Fruit fly (Drosophila melanogaster) whole organism, embryonic: Measurements from ENCODE around the gene Scgalpha.
A peak's percentile ranks its signal among the peaks of the same experiment; 100 is the strongest.

Experiments
- Atf-2 ChIP-seq: fragments of 200-800 bp; sonication (Bioruptor generic); optimal IDR thresholded peaks from 2 replicates; lab custom pipeline; 2016; ENCODE audit warnings: missing biosample characterization, missing genetic modification characterization
- Awh ChIP-seq: fragments of 200-800 bp; sonication (Bioruptor generic); IDR thresholded peaks from 2 replicates; pipeline ENCODE4, ENCODE4 v1.3.6; 2022; ENCODE audit warnings: missing biosample characterization, missing genetic modification characterization
- CG11456 ChIP-seq: fragments of 200-800 bp; sonication (Bioruptor generic); IDR thresholded peaks from 3 replicates; pipeline ENCODE4 v1.3.6; 2022; ENCODE audit warnings: missing biosample characterization, missing genetic modification characterization
- CG12219 ChIP-seq: fragments of 200-800 bp; sonication (Bioruptor generic); optimal IDR thresholded peaks from 3 replicates; lab custom pipeline; 2018; ENCODE audit warnings: missing biosample characterization, mild to moderate bottlenecking, missing genetic modification characterization
- CG13775 ChIP-seq: fragments of 200-800 bp; sonication (Bioruptor generic); optimal IDR thresholded peaks from 3 replicates; lab custom pipeline; 2017; ENCODE audit warnings: missing biosample characterization, mild to moderate bottlenecking, missing genetic modification characterization
- CG14710 ChIP-seq: fragments of 200-800 bp; sonication (Bioruptor generic); optimal IDR thresholded peaks from 3 replicates; lab custom pipeline; 2019; ENCODE audit warnings: missing biosample characterization, mild to moderate bottlenecking, missing genetic modification characterization, moderate library complexity
- CG15269 ChIP-seq: fragments of 200-800 bp; sonication (Bioruptor generic); optimal IDR thresholded peaks from 2 replicates; lab custom pipeline; 2018; ENCODE audit warnings: missing biosample characterization, mild to moderate bottlenecking, missing genetic modification characterization, moderate library complexity
- CG17328 ChIP-seq: fragments of 200-800 bp; sonication (Bioruptor generic); IDR thresholded peaks from 2 replicates; pipeline ENCODE4 v1.3.6; 2022; ENCODE audit warnings: missing biosample characterization, missing genetic modification characterization
- CG17385 ChIP-seq: fragments of 200-800 bp; sonication (Bioruptor generic); optimal IDR thresholded peaks from 3 replicates; lab custom pipeline; 2018; ENCODE audit warnings: missing biosample characterization, mild to moderate bottlenecking, missing genetic modification characterization
- CG17912 ChIP-seq: fragments of 200-800 bp; sonication (Bioruptor generic); optimal IDR thresholded peaks from 2 replicates; lab custom pipeline; 2018; ENCODE audit warnings: missing biosample characterization, mild to moderate bottlenecking, missing genetic modification characterization
- CG18764 ChIP-seq: fragments of 200-800 bp; sonication (Bioruptor generic); optimal IDR thresholded peaks from 3 replicates; lab custom pipeline; 2016; ENCODE audit warnings: missing biosample characterization, missing genetic modification characterization
- CG32772 ChIP-seq: fragments of 200-800 bp; sonication (Bioruptor generic); IDR thresholded peaks from 2 replicates; pipeline ENCODE4 v1.3.6; 2022; ENCODE audit warnings: missing biosample characterization, missing genetic modification characterization
- CG34422 ChIP-seq: fragments of 200-800 bp; sonication (Bioruptor generic); IDR thresholded peaks from 3 replicates; pipeline ENCODE4 v1.3.6; 2022; ENCODE audit warnings: missing biosample characterization, missing genetic modification characterization
- CG4282 ChIP-seq: fragments of 200-800 bp; sonication (Bioruptor generic); optimal IDR thresholded peaks from 2 replicates; lab custom pipeline; 2016; ENCODE audit warnings: missing biosample characterization, missing genetic modification characterization
- CG4328 ChIP-seq: fragments of 200-800 bp; sonication (Bioruptor generic); optimal IDR thresholded peaks from 3 replicates; lab custom pipeline; 2017; ENCODE audit warnings: missing biosample characterization, missing genetic modification reagents, missing genetic modification characterization
- CG4404 ChIP-seq: fragments of 200-800 bp; sonication (Bioruptor generic); IDR thresholded peaks from 2 replicates; pipeline ENCODE4 v1.3.6; 2022; ENCODE audit warnings: missing biosample characterization, missing genetic modification characterization
- CG4730 ChIP-seq: fragments of 200-800 bp; sonication (Bioruptor generic); IDR thresholded peaks from 2 replicates; pipeline ENCODE4 v1.3.6; 2022; ENCODE audit warnings: missing biosample characterization, missing genetic modification characterization
- CG7357 ChIP-seq: fragments of 200-800 bp; sonication (Bioruptor generic); IDR thresholded peaks from 3 replicates; pipeline ENCODE4 v1.3.6; 2022; ENCODE audit warnings: missing biosample characterization, missing genetic modification characterization
- CG8924 ChIP-seq: fragments of 200-800 bp; optimal IDR thresholded peaks from 3 replicates; lab custom pipeline; 2019; ENCODE audit warnings: missing biosample characterization, mild to moderate bottlenecking, missing genetic modification characterization, moderate library complexity
- Camta ChIP-seq: fragments of 200-800 bp; sonication (Bioruptor generic); optimal IDR thresholded peaks from 2 replicates; lab custom pipeline; 2016; ENCODE audit warnings: missing biosample characterization, missing genetic modification characterization
- Chrac-16 ChIP-seq: fragments of 200-800 bp; sonication (Bioruptor generic); optimal IDR thresholded peaks from 3 replicates; lab custom pipeline; 2016; ENCODE audit warnings: missing biosample characterization, missing genetic modification characterization
- CoRest ChIP-seq: fragments of 200-800 bp; sonication (Bioruptor generic); optimal IDR thresholded peaks from 3 replicates; lab custom pipeline; 2018; ENCODE audit warnings: missing biosample characterization, mild to moderate bottlenecking, missing genetic modification characterization, moderate library complexity
- Dp ChIP-seq: fragments of 200-800 bp; sonication (Bioruptor generic); optimal IDR thresholded peaks from 2 replicates; lab custom pipeline; 2018; ENCODE audit warnings: missing biosample characterization, mild to moderate bottlenecking, missing genetic modification characterization, moderate library complexity
- H2.0 ChIP-seq: fragments of 200-800 bp; sonication (Bioruptor generic); IDR thresholded peaks from 2 replicates; pipeline ENCODE4 v1.3.6; 2022; ENCODE audit warnings: missing biosample characterization, missing genetic modification characterization
- Hr39 ChIP-seq: fragments of >200 bp; optimal IDR thresholded peaks from 2 replicates; lab custom pipeline; 2017
- Hr78 ChIP-seq, 2 experiments: fragments of 200-800 bp in 1 of 2; fragments of >200 bp in 1 of 2; sonication (Bioruptor generic) in 1 of 2; optimal IDR thresholded peaks; 2 replicates each; lab custom pipeline; 2017 to 2019; ENCODE audit warnings: missing biosample characterization in 2 of 2, missing genetic modification characterization in 2 of 2, mild to moderate bottlenecking in 1 of 2, moderate library complexity in 1 of 2
- MBD-R2 ChIP-seq: fragments of 200-800 bp; sonication (Bioruptor generic); IDR thresholded peaks from 2 replicates; pipeline ENCODE4 v1.3.6; 2022; ENCODE audit warnings: missing biosample characterization, missing genetic modification characterization
- Max ChIP-seq: fragments of 200-800 bp; sonication (Bioruptor generic); optimal IDR thresholded peaks from 2 replicates; lab custom pipeline; 2016; ENCODE audit warnings: missing biosample characterization, mild to moderate bottlenecking, missing genetic modification characterization
- Mes4 ChIP-seq: fragments of 200-800 bp; sonication (Bioruptor generic); optimal IDR thresholded peaks from 2 replicates; lab custom pipeline; 2016; ENCODE audit warnings: missing biosample characterization, missing genetic modification characterization
- Usf ChIP-seq: fragments of 200-800 bp; sonication (Bioruptor generic); optimal IDR thresholded peaks from 2 replicates; lab custom pipeline; 2017; ENCODE audit warnings: missing genotype, missing biosample characterization, missing genetic modification characterization
- Xrp1 ChIP-seq: fragments of 200-800 bp; sonication (Bioruptor generic); IDR thresholded peaks from 2 replicates; pipeline ENCODE4 v1.3.6; 2022; ENCODE audit warnings: missing biosample characterization, missing genetic modification characterization
- bsh ChIP-seq, 2 experiments: fragments of 200-800 bp; sonication (Bioruptor generic); optimal IDR thresholded peaks; 2 replicates each; lab custom pipeline; 2017 to 2018; ENCODE audit warnings: mild to moderate bottlenecking in 2 of 2, missing biosample characterization in 2 of 2, missing genetic modification characterization in 2 of 2, moderate library complexity in 1 of 2
- chm ChIP-seq: fragments of 200-800 bp; sonication (Bioruptor generic); IDR thresholded peaks from 2 replicates; pipeline ENCODE4 v1.3.6; 2022; ENCODE audit warnings: missing biosample characterization, missing genetic modification characterization
- crc ChIP-seq: fragments of 200-800 bp; sonication (Bioruptor generic); optimal IDR thresholded peaks from 2 replicates; lab custom pipeline; 2016; ENCODE audit warnings: missing biosample characterization, missing genetic modification characterization
- crol ChIP-seq: fragments of 200-800 bp; sonication (Bioruptor generic); IDR thresholded peaks from 2 replicates; pipeline ENCODE4 v1.3.6; 2022; ENCODE audit warnings: missing biosample characterization, missing genetic modification characterization
- dan ChIP-seq: fragments of 200-800 bp; sonication (Bioruptor generic); IDR thresholded peaks from 2 replicates; pipeline ENCODE4 v1.3.6; 2022; ENCODE audit warnings: missing biosample characterization, missing genetic modification characterization
- dmrt11E ChIP-seq: fragments of 200-800 bp; sonication (Bioruptor generic); optimal IDR thresholded peaks from 3 replicates; lab custom pipeline; 2018; ENCODE audit warnings: missing biosample characterization, mild to moderate bottlenecking, missing genetic modification characterization, moderate library complexity
- fru ChIP-seq: fragments of >200 bp; optimal IDR thresholded peaks from 2 replicates; lab custom pipeline; 2017
- ham ChIP-seq: fragments of 200-800 bp; sonication (Bioruptor generic); IDR thresholded peaks from 2 replicates; pipeline ENCODE4 v1.3.6; 2022; ENCODE audit warnings: missing biosample characterization, missing genetic modification characterization
- insv ChIP-seq, 2 experiments: fragments of 200-800 bp; sonication (Bioruptor generic); optimal IDR thresholded peaks; 3 replicates each; lab custom pipeline; 2016 to 2018; ENCODE audit warnings: missing biosample characterization in 2 of 2, missing genetic modification characterization in 2 of 2
- kni ChIP-seq: fragments of 200-800 bp; sonication (Bioruptor generic); optimal IDR thresholded peaks from 3 replicates; lab custom pipeline; 2017; ENCODE audit warnings: mild to moderate bottlenecking, missing biosample characterization, missing genetic modification reagents, missing genetic modification characterization
- lilli ChIP-seq: fragments of 200-800 bp; sonication (Bioruptor generic); optimal IDR thresholded peaks from 3 replicates; lab custom pipeline; 2016; ENCODE audit warnings: missing biosample characterization, missing genetic modification characterization
- oc ChIP-seq: fragments of 200-800 bp; sonication (Bioruptor generic); optimal IDR thresholded peaks from 2 replicates; lab custom pipeline; 2018; ENCODE audit warnings: missing biosample characterization, mild to moderate bottlenecking, missing genetic modification characterization, moderate library complexity
- onecut ChIP-seq: fragments of 200-800 bp; sonication (Bioruptor generic); IDR thresholded peaks from 2 replicates; pipeline ENCODE4 v1.3.6; 2022; ENCODE audit warnings: missing biosample characterization, missing genetic modification characterization
- psq ChIP-seq: fragments of 200-800 bp; sonication (Bioruptor generic); optimal IDR thresholded peaks from 2 replicates; lab custom pipeline; 2017; ENCODE audit warnings: missing biosample characterization, missing genetic modification characterization
- pzg ChIP-seq: fragments of 200-800 bp; sonication (Bioruptor generic); optimal IDR thresholded peaks from 3 replicates; lab custom pipeline; 2018; ENCODE audit warnings: missing biosample characterization, mild to moderate bottlenecking, missing genetic modification characterization, moderate library complexity
- run ChIP-seq: fragments of 200-800 bp; sonication (Bioruptor generic); optimal IDR thresholded peaks from 3 replicates; lab custom pipeline; 2018; ENCODE audit warnings: missing biosample characterization, mild to moderate bottlenecking, missing genetic modification characterization
- sisA ChIP-seq: fragments of 200-800 bp; sonication (Bioruptor generic); IDR thresholded peaks from 2 replicates; pipeline ENCODE4 v1.3.6; 2022; ENCODE audit warnings: missing biosample characterization, missing genetic modification characterization
- slbo ChIP-seq: fragments of 200-800 bp; sonication (Bioruptor generic); IDR thresholded peaks from 2 replicates; pipeline ENCODE4 v1.3.6; 2022; ENCODE audit warnings: missing biosample characterization, missing genetic modification characterization
- slou ChIP-seq: fragments of 200-800 bp; sonication (Bioruptor generic); optimal IDR thresholded peaks from 3 replicates; lab custom pipeline; 2016; ENCODE audit warnings: missing biosample characterization, missing genetic modification characterization
- tin ChIP-seq: fragments of 200-800 bp; sonication (Bioruptor generic); optimal IDR thresholded peaks from 3 replicates; lab custom pipeline; 2016; ENCODE audit warnings: missing biosample characterization, missing genetic modification characterization
- zen2 ChIP-seq: fragments of 200-800 bp; sonication (Bioruptor generic); IDR thresholded peaks from 3 replicates; pipeline ENCODE4 v1.3.6; 2022; ENCODE audit warnings: missing biosample characterization, missing genetic modification characterization; ENCODE audit not compliant: partially characterized antibody

Scgalpha gene

dm6 chr2L:8290653-8291233 is 12.5 kb upstream of the Scgalpha start (continued):
- no peak for TF ChIP-seq kni (GFP tag; lab: Kevin White, UChicago)
- TF ChIP-seq fru (lab: Kevin White, UChicago): no peak
- 0 out of 2 replicates have a peak, but pooled peaks have one; percentile 39 for TF ChIP-seq onecut (GFP tag; lab: Robert Waterston, UW)
- TF ChIP-seq Dp (GFP tag; lab: Kevin White, UChicago): no peak
- no peak for TF ChIP-seq CG15269 (tag; lab: Kevin White, UChicago)
- peak; percentile 15 for TF ChIP-seq CG17385
- no peak for TF ChIP-seq Hr39
- no peak for TF ChIP-seq Max
- no peak for TF ChIP-seq CG4730 (GFP tag; lab: Robert Waterston, UW)
- TF ChIP-seq CoRest (tag; lab: Kevin White, UChicago): no peak
- TF ChIP-seq Awh (GFP tag; lab: Robert Waterston, UW): no peak
- no peak for TF ChIP-seq Camta (GFP tag; lab: Kevin White, UChicago)
- TF ChIP-seq sisA (GFP tag; lab: Robert Waterston, UW): peak; percentile 57; the same call in 1 of the 2 replicates
- peak; percentile 44 for TF ChIP-seq tin (GFP tag; lab: Kevin White, UChicago)
- TF ChIP-seq dmrt11E (tag; lab: Kevin White, UChicago): peak; percentile 39
- TF ChIP-seq CG13775 (GFP tag; lab: Kevin White, UChicago): peak; percentile 28
- no peak for TF ChIP-seq CG4404 (GFP tag; lab: Robert Waterston, UW)
- peak; percentile 8 for TF ChIP-seq Chrac-16 (GFP tag; lab: Kevin White, UChicago)
- TF ChIP-seq Xrp1: peak; percentile 35; the same call in 1 of the 2 replicates
- TF ChIP-seq CG17912 (GFP tag; lab: Kevin White, UChicago): no peak
- TF ChIP-seq CG8924 (tag; lab: Kevin White, UChicago): peak; percentile 0
- TF ChIP-seq CG14710 (tag; lab: Kevin White, UChicago): no peak
- no peak for TF ChIP-seq dan (GFP tag; lab: Robert Waterston, UW)
- no peak for TF ChIP-seq H2.0 (GFP tag; lab: Robert Waterston, UW)
- 0 out of 3 replicates have a peak, but pooled peaks have one; percentile 23 for TF ChIP-seq CG7357 (GFP tag; lab: Robert Waterston, UW)
- TF ChIP-seq insv (GFP tag; optimal IDR thresholded peaks at IDR 0.05; lab: Kevin White, UChicago): no peak
- no peak for TF ChIP-seq MBD-R2 (GFP tag; lab: Robert Waterston, UW)
- no peak for TF ChIP-seq Hr78 (GFP tag; optimal IDR thresholded peaks at IDR 0.05; lab: Kevin White, UChicago)
- no peak for TF ChIP-seq psq (GFP tag; lab: Kevin White, UChicago)
- no peak for TF ChIP-seq zen2
- no peak for TF ChIP-seq CG12219 (GFP tag; lab: Kevin White, UChicago)
- TF ChIP-seq CG18764 (GFP tag; lab: Kevin White, UChicago): no peak
- peak; percentile 43 to 61 for TF ChIP-seq bsh (GFP tag; optimal IDR thresholded peaks at IDR 0.05; lab: Kevin White, UChicago)
- no peak for TF ChIP-seq CG32772 (GFP tag; lab: Robert Waterston, UW)
- peak; percentile 13; the same call in 1 of the 2 replicates for TF ChIP-seq CG17328 (GFP tag; lab: Robert Waterston, UW)
- TF ChIP-seq chm: no peak
- TF ChIP-seq slou (GFP tag; lab: Kevin White, UChicago): no peak
- TF ChIP-seq CG11456 (GFP tag; lab: Robert Waterston, UW): 0 out of 3 replicates have a peak, but pooled peaks have one; percentile 13
- TF ChIP-seq lilli: no peak
- no peak for TF ChIP-seq crol (GFP tag; lab: Robert Waterston, UW)
- TF ChIP-seq slbo (GFP tag; lab: Robert Waterston, UW): peak; percentile 28; the same call in 1 of the 2 replicates
- TF ChIP-seq CG34422 (GFP tag; lab: Robert Waterston, UW): 0 out of 3 replicates have a peak, but pooled peaks have one; percentile 43
- no peak for TF ChIP-seq Mes4 (GFP tag; lab: Kevin White, UChicago)
- no peak for TF ChIP-seq oc (tag; lab: Kevin White, UChicago)
- no peak for TF ChIP-seq Atf-2 (GFP tag; lab: Kevin White, UChicago)
- TF ChIP-seq CG4282 (GFP tag; lab: Kevin White, UChicago): no peak
- no peak for TF ChIP-seq Usf (GFP tag; lab: Kevin White, UChicago)
- TF ChIP-seq run: no peak
- no peak for TF ChIP-seq ham (GFP tag; lab: Robert Waterston, UW)
- no peak for TF ChIP-seq CG4328 (GFP tag; lab: Kevin White, UChicago)
- no peak for TF ChIP-seq pzg (GFP tag; lab: Kevin White, UChicago)
- no peak for TF ChIP-seq crc (GFP tag; lab: Kevin White, UChicago)
